Worm (Caenorhabditis elegans): ENCODE data around the gene sdz-13.

DNA sequence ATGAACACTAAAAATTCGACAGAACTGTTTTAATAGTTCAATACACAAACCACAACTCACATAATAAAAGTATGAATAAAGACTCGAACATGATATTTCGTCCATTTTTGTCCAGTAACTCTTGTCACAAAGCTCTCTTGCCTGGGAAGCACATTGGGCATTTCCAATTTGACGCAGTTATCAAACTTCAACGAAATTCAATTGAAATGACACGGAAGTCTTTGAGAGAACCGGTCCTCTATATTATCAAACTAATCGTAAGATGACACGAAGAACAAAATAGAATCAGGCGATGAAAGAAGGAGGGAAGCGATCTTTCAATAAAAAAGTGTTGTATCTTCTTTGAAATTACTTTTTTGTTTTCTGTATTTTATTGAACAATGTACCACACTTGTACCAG is 24.4 kb downstream of the sdz-13 start, which contains the start of gene T11G6.3:
- no peak for TF ChIP-seq W03F9.2 (tag; optimal IDR thresholded peaks at IDR 0.05)
- no peak for TF ChIP-seq him-1 (tag; optimal IDR thresholded peaks at IDR 0.05)

Data from whole organism, L4/young adult.